Worm (Caenorhabditis elegans) whole organism, early embryonic: ENCODE data around the gene C01G6.9.
A peak's percentile ranks its signal among the peaks of the same experiment; 100 is the strongest.

Experiments used
- B0310.2 ChIP-seq: sonication (generic microtip); optimal IDR thresholded peaks from 2 replicates; lab custom pipeline; 2016; ENCODE audit warnings: mild to moderate bottlenecking, missing genetic modification characterization, missing compliant biosample characterization
- F13C5.2 ChIP-seq: sonication (generic microtip); optimal IDR thresholded peaks from 2 replicates; lab custom pipeline; 2017; ENCODE audit warnings: mild to moderate bottlenecking, missing genetic modification characterization, inconsistent platforms, missing compliant biosample characterization
- aly-1 ChIP-seq: sonication (generic microtip); optimal IDR thresholded peaks from 2 replicates; lab custom pipeline; 2016; ENCODE audit warnings: missing genetic modification characterization, missing compliant biosample characterization
- ama-1 ChIP-seq: fragments of 150-350 bp; optimal IDR thresholded peaks from 2 replicates; lab custom pipeline; 2014
- ceh-13 ChIP-seq: fragments of 200-800 bp; sonication (Bioruptor generic); optimal IDR thresholded peaks from 2 replicates; lab custom pipeline; 2018; ENCODE audit warnings: mild to moderate bottlenecking, missing genetic modification characterization, missing compliant biosample characterization
- ceh-36 ChIP-seq: sonication (generic microtip); optimal IDR thresholded peaks from 2 replicates; lab custom pipeline; 2016; ENCODE audit warnings: missing genetic modification characterization, inconsistent platforms, missing compliant biosample characterization
- ets-7 ChIP-seq: sonication (generic microtip); optimal IDR thresholded peaks from 2 replicates; lab custom pipeline; 2016; ENCODE audit warnings: missing genotype, missing genetic modification characterization, missing compliant biosample characterization
- flt-1 ChIP-seq: fragments of 200-800 bp; sonication (Bioruptor generic); IDR thresholded peaks from 2 replicates; pipeline ENCODE4 v1.3.6; 2022; ENCODE audit warnings: missing genetic modification characterization, missing compliant biosample characterization
- hmbx-1 ChIP-seq: sonication (generic microtip); optimal IDR thresholded peaks from 2 replicates; lab custom pipeline; 2016; ENCODE audit warnings: mild to moderate bottlenecking, missing genetic modification characterization, missing compliant biosample characterization
- hmg-4 ChIP-seq: fragments of 200-800 bp; sonication (Bioruptor generic); optimal IDR thresholded peaks from 2 replicates; lab custom pipeline; 2018; ENCODE audit warnings: mild to moderate bottlenecking, missing genetic modification characterization, missing compliant biosample characterization
- hnd-1 ChIP-seq: sonication (generic microtip); optimal IDR thresholded peaks from 2 replicates; lab custom pipeline; 2016; ENCODE audit warnings: missing genetic modification characterization, missing compliant biosample characterization
- pes-1 ChIP-seq: fragments of 200-800 bp; sonication (Bioruptor generic); IDR thresholded peaks from 2 replicates; pipeline ENCODE4 v1.3.6; 2022; ENCODE audit warnings: missing genetic modification reagents, missing genetic modification characterization, missing compliant biosample characterization
- scrt-1 ChIP-seq: fragments of 200-800 bp; sonication (Bioruptor generic); IDR thresholded peaks from 2 replicates; pipeline ENCODE4 v1.3.6; 2022; ENCODE audit warnings: missing genetic modification characterization, missing compliant biosample characterization
- sea-1 ChIP-seq: fragments of 200-800 bp; sonication (Bioruptor generic); conservative IDR thresholded peaks from 2 replicates; pipeline ENCODE4 v1.3.6; 2022; ENCODE audit warnings: missing genetic modification characterization, missing compliant biosample characterization
- tbx-11 ChIP-seq: fragments of 200-800 bp; sonication (Bioruptor generic); IDR thresholded peaks from 2 replicates; pipeline ENCODE4 v1.3.6; 2022; ENCODE audit warnings: missing genetic modification characterization, missing compliant biosample characterization
- tbx-37 ChIP-seq: fragments of 200-800 bp; sonication (Bioruptor generic); conservative IDR thresholded peaks from 2 replicates; pipeline ENCODE4 v1.3.6; 2022; ENCODE audit warnings: missing genetic modification reagents, missing genetic modification characterization, missing compliant biosample characterization
- tra-4 ChIP-seq: sonication (generic microtip); optimal IDR thresholded peaks from 2 replicates; lab custom pipeline; 2017; ENCODE audit warnings: missing genetic modification characterization, missing compliant biosample characterization

C01G6.9 gene

DNA sequence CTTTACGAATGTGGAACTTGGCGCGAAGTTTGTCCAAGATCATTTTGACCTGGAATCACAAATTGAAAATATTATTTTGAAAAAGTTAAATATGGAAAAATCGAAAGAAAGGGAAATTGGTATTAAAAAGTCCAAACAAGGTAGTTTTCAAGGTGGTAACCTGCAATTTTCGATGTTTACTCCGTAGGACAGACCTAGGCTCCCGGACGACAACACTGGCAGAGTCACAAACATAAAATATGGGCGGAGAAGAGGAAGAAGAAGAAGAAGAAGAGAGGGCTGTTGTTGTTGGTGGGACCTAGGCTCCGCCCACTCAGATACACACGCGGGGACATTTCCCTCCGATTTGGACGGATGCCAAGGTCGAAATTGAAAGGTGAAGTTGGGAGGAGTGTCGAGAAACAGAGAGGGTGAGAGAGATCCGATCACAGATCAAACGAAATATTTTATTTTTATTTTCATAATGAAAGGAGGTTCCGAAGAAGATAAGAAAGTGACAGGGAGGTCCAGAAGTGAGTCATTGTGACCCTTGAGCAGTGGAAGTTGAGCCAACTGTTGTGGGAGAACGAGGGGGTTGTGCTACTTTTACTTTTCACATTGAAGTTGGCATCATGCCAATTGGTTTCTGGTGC lies 33.6 kb downstream of the C01G6.9 start, which contains the start of gene aqp-2:
TSS of gene aqp-2 (minus strand) at position 51 of the 632 bp plus-strand sequence.
- TF ChIP-seq scrt-1 (no peak), hmg-4 (GFP tag; lab: Kevin White, UChicago) (peak; percentile 48), pes-1 (GFP tag; lab: Robert Waterston, UW) (no peak), ets-7 (tag; lab: Kevin White, UChicago) (no peak), tbx-11 (GFP tag; lab: Robert Waterston, UW) (no peak)

DNA sequence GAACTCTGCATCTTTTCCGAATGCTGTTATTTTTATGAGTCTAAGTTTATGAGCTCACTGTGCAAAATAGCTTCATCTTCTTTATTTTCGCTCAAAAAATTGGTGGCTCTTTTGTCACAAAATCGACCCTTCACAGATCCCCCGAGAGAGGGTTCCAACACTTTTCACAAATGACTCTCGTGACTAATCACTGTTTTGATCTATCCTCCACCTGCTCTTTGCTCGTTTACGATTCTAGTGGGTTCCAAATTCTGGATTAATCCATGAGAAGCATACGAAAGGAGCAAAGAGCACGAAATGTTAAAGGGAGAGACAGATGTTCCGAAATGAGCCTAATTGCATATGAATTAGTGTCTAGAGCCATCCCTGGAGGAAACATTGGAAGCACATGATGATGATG lies 34.2 kb downstream of the C01G6.9 start:
- TF ChIP-seq tra-4 (tag; lab: Kevin White, UChicago), result no peak
- no peak for TF ChIP-seq tbx-37 (GFP tag; lab: Robert Waterston, UW)
- no peak for TF ChIP-seq ceh-13
- no peak for TF ChIP-seq ama-1 (lab: Kevin White, UChicago)
- no peak for TF ChIP-seq flt-1 (GFP tag; lab: Robert Waterston, UW)
- no peak for TF ChIP-seq tbx-11 (GFP tag; lab: Robert Waterston, UW)
- no peak for TF ChIP-seq scrt-1
- TF ChIP-seq hmg-4 (GFP tag; lab: Kevin White, UChicago), result no peak
- no peak for TF ChIP-seq sea-1 (GFP tag; lab: Robert Waterston, UW)
- no peak for TF ChIP-seq hmbx-1
- no peak for TF ChIP-seq ets-7 (tag; lab: Kevin White, UChicago)
- no peak for TF ChIP-seq B0310.2 (tag; lab: Kevin White, UChicago)

DNA sequence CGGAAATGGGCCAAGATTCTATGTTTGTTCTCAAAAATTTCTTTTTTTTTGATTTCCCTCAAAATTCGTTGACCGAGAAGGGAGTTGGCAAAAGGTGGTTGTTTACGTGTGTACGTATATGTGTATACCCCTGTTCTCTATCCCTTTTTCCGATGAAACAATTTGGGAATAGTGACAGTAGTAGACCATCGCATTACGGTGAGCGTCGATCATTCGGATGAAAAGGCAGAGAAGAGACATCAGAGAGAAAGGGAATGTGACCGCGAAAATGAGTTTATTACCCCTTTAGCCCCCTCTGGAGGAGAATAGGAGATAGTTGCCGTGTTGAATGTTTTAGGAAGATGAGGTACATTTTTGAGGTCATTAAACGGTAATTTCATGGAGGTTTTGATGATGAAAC lies 35.6 kb downstream of the C01G6.9 start:
- TF ChIP-seq tbx-11 (GFP tag; lab: Robert Waterston, UW), result no peak
- TF ChIP-seq hmg-4 (GFP tag; lab: Kevin White, UChicago), result peak; percentile 25

DNA sequence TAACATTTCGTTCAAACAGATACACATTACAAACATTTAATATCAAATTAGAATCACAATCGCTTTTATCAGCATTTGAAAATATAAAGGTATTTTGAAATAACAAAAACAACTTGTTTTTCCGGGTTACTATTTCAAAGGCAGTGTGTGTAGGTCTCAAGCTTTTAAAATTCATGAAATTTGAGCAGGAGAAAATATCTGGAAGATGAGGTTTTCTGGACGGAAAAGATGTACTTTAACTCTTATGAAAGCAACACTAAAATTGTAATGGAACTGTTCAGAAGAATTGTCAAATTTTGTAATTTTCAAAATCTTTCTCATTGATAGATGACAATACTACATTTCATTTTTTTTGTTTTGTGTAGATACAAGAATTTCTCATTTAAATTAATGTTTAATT lies 37.1 kb downstream of the C01G6.9 start:
- TF ChIP-seq ama-1 (lab: Kevin White, UChicago) (peak; percentile 1), sea-1 (GFP tag; lab: Robert Waterston, UW) (no peak), hmg-4 (GFP tag; lab: Kevin White, UChicago) (no peak)

DNA sequence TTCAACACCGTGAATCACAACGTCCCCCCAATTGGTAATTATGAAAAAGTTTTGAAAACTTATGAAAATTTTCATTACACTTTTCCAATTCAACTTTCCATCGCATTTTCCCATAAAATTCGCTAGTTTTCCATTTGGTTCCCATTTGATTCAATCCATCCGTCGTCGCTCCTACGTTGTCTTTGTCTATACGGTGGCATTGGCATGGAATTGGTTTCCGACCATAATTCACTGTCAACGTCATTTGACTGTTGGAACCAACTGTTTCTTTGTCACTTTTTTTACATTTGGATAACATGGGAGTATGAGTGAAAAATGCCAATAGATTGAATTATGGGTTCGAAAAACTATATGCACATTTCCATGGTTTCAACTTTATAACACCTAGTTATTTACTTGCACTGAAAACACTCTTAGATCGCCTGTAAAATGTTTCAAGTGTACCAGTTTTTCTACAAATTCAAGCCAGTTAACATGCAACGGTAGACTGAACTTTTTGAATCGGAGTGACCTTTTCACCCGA lies 37.5 kb downstream of the C01G6.9 start:
- TF ChIP-seq tra-4 (tag; lab: Kevin White, UChicago) (no peak), B0310.2 (tag; lab: Kevin White, UChicago) (peak; percentile 51), pes-1 (GFP tag; lab: Robert Waterston, UW) (no peak; the same call in 1 of the 2 replicates), scrt-1 (no peak), hmg-4 (GFP tag; lab: Kevin White, UChicago) (peak; percentile 35), hnd-1 (tag; lab: Kevin White, UChicago) (no peak), flt-1 (GFP tag; lab: Robert Waterston, UW) (no peak), ama-1 (lab: Kevin White, UChicago) (peak; percentile 80), ceh-13 (no peak)

DNA sequence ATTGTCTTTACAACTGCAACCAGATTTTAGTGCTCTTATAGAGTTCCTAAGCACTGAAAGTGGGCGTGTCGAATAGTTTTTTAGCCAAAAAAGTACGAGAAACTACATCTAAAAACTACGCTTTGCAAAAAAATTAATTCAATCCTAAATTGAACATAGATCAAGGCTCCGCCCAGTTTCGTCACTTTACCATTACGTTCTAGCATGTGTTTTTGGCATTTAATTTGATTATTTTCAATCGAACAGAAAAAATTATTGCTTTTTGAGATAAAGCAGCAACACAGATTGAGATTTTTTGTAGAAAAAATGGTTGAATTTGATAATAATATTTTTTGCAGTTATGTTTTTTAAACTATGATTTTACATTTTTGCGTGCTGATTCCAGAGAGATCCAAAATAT lies 41.4 kb downstream of the C01G6.9 start, which contains the start of gene nlp-82:
TSS of gene nlp-82 (minus strand) at position 101 of the 400 bp plus-strand sequence.
- TF ChIP-seq tra-4 (tag; lab: Kevin White, UChicago), result no peak
- no peak for TF ChIP-seq sea-1 (GFP tag; lab: Robert Waterston, UW)
- TF ChIP-seq flt-1 (GFP tag; lab: Robert Waterston, UW), result no peak
- no peak for TF ChIP-seq ceh-36 (tag; lab: Kevin White, UChicago)
- TF ChIP-seq F13C5.2 (tag; lab: Kevin White, UChicago), result no peak
- no peak for TF ChIP-seq ets-7 (tag; lab: Kevin White, UChicago)
- TF ChIP-seq aly-1 (tag; lab: Kevin White, UChicago), result no peak
- no peak for TF ChIP-seq pes-1 (GFP tag; lab: Robert Waterston, UW)
- TF ChIP-seq tbx-37 (GFP tag; lab: Robert Waterston, UW), result no peak
- no peak for TF ChIP-seq hnd-1 (tag; lab: Kevin White, UChicago)
- TF ChIP-seq tbx-11 (GFP tag; lab: Robert Waterston, UW), result no peak
- no peak for TF ChIP-seq scrt-1
- no peak for TF ChIP-seq ceh-13
- no peak for TF ChIP-seq hmg-4 (GFP tag; lab: Kevin White, UChicago)
- TF ChIP-seq hmbx-1, result no peak
- TF ChIP-seq ama-1 (lab: Kevin White, UChicago), result no peak
- TF ChIP-seq B0310.2 (tag; lab: Kevin White, UChicago), result no peak

DNA sequence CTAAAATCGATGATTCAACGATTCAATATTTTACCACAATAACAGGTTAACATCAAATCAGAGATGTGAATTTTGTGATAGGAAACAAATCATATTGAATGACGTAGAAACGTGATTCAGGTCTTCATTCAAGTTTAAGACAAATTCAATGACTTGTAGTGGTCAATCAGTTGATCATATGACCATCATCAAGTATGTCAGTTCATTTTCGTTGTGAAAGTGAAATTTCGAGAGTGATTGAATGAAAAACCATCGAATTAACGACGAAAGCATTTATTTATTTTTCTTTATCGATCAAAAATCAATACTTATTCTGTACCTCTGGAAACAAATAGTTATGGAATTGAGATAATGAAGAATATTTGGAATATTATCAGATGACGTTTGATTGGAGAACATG lies 44.1 kb downstream of the C01G6.9 start:
- TF ChIP-seq aly-1 (tag; lab: Kevin White, UChicago) (no peak), tbx-37 (GFP tag; lab: Robert Waterston, UW) (no peak), ceh-36 (tag; lab: Kevin White, UChicago) (no peak), hmg-4 (GFP tag; lab: Kevin White, UChicago) (no peak), tra-4 (tag; lab: Kevin White, UChicago) (no peak)

DNA sequence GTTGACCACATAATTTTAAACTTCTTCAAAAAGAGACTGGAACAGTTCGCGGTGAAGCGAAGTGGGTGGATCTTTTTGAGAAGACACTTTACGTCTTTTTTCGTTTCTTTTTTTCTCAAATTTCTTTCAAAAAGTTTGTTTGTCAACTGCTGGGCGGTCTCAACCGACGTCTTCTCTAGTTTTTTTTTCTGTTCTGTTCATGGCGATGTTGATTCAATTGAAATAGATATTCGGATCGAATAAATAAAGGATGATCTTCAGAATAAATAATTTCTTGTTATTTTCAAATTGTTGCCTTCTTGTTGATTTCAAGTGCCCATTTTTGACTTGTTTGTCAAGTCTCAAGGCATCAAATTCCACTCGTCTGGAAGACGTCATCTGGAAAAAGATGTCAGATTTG lies 45.2 kb downstream of the C01G6.9 start, which contains the start of gene T26C5.4:
TSS of gene T26C5.4 (minus strand) at position 101 of the 400 bp plus-strand sequence.
- TF ChIP-seq tbx-37 (GFP tag; lab: Robert Waterston, UW) (no peak), pes-1 (GFP tag; lab: Robert Waterston, UW) (no peak), B0310.2 (tag; lab: Kevin White, UChicago) (no peak), ets-7 (tag; lab: Kevin White, UChicago) (no peak), flt-1 (GFP tag; lab: Robert Waterston, UW) (no peak), ceh-13 (no peak), ama-1 (lab: Kevin White, UChicago) (no peak), ceh-36 (tag; lab: Kevin White, UChicago) (no peak), hnd-1 (tag; lab: Kevin White, UChicago) (no peak), tbx-11 (GFP tag; lab: Robert Waterston, UW) (no peak), hmbx-1 (no peak), aly-1 (tag; lab: Kevin White, UChicago) (no peak), scrt-1 (no peak), hmg-4 (GFP tag; lab: Kevin White, UChicago) (no peak), F13C5.2 (tag; lab: Kevin White, UChicago) (no peak), sea-1 (GFP tag; lab: Robert Waterston, UW) (no peak), tra-4 (tag; lab: Kevin White, UChicago) (no peak)
